Worm (Caenorhabditis elegans): Measurements from ENCODE around the gene W01C8.5.

The W01C8.5 gene

ce11 chrX:5645606-5646005 lies 51.5 kb downstream of the W01C8.5 start (continued):
- TF ChIP-seq alr-1 (tag; optimal IDR thresholded peaks at IDR 0.05; ENCODE audit: borderline replicate concordance) = no peak
- no peak for TF ChIP-seq mef-2 (tag; optimal IDR thresholded peaks at IDR 0.05)
- no peak for TF ChIP-seq lin-13 (GFP tag; optimal IDR thresholded peaks at IDR 0.05)
- TF ChIP-seq unc-130 (tag; optimal IDR thresholded peaks at IDR 0.05) = no peak
- TF ChIP-seq pqm-1 (tag; optimal IDR thresholded peaks at IDR 0.05) = no peak
- no peak for TF ChIP-seq zip-4 (GFP tag; optimal IDR thresholded peaks at IDR 0.05)
- TF ChIP-seq Y116A8C.19 (tag; optimal IDR thresholded peaks at IDR 0.05; ENCODE audit: borderline replicate concordance) = no peak
- no peak for TF ChIP-seq ceh-8 (GFP tag; optimal IDR thresholded peaks at IDR 0.05)
- TF ChIP-seq hlh-17 (GFP tag; optimal IDR thresholded peaks at IDR 0.05; ENCODE audit: borderline replicate concordance) = no peak
- TF ChIP-seq ceh-88 (GFP tag; IDR thresholded peaks at IDR 0.05) = no peak
- TF ChIP-seq lin-35 (GFP tag; optimal IDR thresholded peaks at IDR 0.05) = peak in 1 of 2 experiments; percentile 50

All from whole organism, L1 larva.